Fruit fly (Drosophila melanogaster): Measurements from ENCODE around the gene Ip259.

The Ip259 gene

dm6 chr2L:10387869-10388726 lies 20.1 kb upstream of the Ip259 start, which contains the start of gene da (continued):
- TF ChIP-seq Vsx1 (GFP tag; optimal IDR thresholded peaks at IDR 0.05) (no peak), h (optimal IDR thresholded peaks at IDR 0.05) (no peak), CG6254 (GFP tag; optimal IDR thresholded peaks at IDR 0.05) (no peak), zen2 (GFP tag; IDR thresholded peaks at IDR 0.05; ENCODE audit: partially characterized antibody) (no peak), CG1529 (GFP tag; optimal IDR thresholded peaks at IDR 0.05) (no peak), Atf3 (GFP tag; optimal IDR thresholded peaks at IDR 0.05) (peak; percentile 72), CG7963 (GFP tag; IDR thresholded peaks at IDR 0.05; ENCODE audit: partially characterized antibody) (peak; percentile 44; the same call in 1 of the 3 replicates), CG17612 (GFP tag; IDR thresholded peaks at IDR 0.05) (no peak), Taf1 (GFP tag; IDR thresholded peaks at IDR 0.05) (no peak), Atf6 (GFP tag; IDR thresholded peaks at IDR 0.05) (peak; percentile 63), jigr1 (GFP tag; IDR thresholded peaks at IDR 0.05) (no peak), CG12104 (GFP tag; optimal IDR thresholded peaks at IDR 0.05) (no peak), D19B (GFP tag; optimal IDR thresholded peaks at IDR 0.05) (peak; percentile 64), Deaf1 (tag; optimal IDR thresholded peaks at IDR 0.05) (peak; percentile 98), CG11723 (GFP tag; optimal IDR thresholded peaks at IDR 0.05) (peak; percentile 77), cas (GFP tag; IDR thresholded peaks at IDR 0.05) (no peak), CG7357 (GFP tag; IDR thresholded peaks at IDR 0.05) (peak; percentile 97), CG17912 (GFP tag; optimal IDR thresholded peaks at IDR 0.05) (peak; percentile 32), CG10959 (GFP tag; IDR thresholded peaks at IDR 0.05) (no peak), Lhr (GFP tag; optimal IDR thresholded peaks at IDR 0.05) (peak; percentile 23), dmrt99B (tag; optimal IDR thresholded peaks at IDR 0.05) (peak; percentile 63), CG10543 (GFP tag; optimal IDR thresholded peaks at IDR 0.05) (peak; percentile 21), CG8944 (GFP tag; optimal IDR thresholded peaks at IDR 0.05) (peak; percentile 23), esg (GFP tag; conservative IDR thresholded peaks at IDR 0.05) (peak; percentile 36; the same call in 1 of the 2 replicates), repo (GFP tag; optimal IDR thresholded peaks at IDR 0.05) (no peak), CG32532 (GFP tag; IDR thresholded peaks at IDR 0.05) (peak; percentile 66), Hsf (GFP tag; optimal IDR thresholded peaks at IDR 0.05) (peak; percentile 73), CG5245 (GFP tag; optimal IDR thresholded peaks at IDR 0.05) (peak; percentile 9), nmo (GFP tag; optimal IDR thresholded peaks at IDR 0.05) (peak; percentile 73), jing (GFP tag; optimal IDR thresholded peaks at IDR 0.05) (no peak), Drgx (GFP tag; IDR thresholded peaks at IDR 0.05) (peak; percentile 37; the same call in 1 of the 2 replicates), jumu (GFP tag; optimal IDR thresholded peaks at IDR 0.05) (peak; percentile 64), tup (GFP tag; optimal IDR thresholded peaks at IDR 0.05) (no peak), da (GFP tag; optimal IDR thresholded peaks at IDR 0.05) (peak; percentile 59), Doc2 (GFP tag; IDR thresholded peaks at IDR 0.05) (no peak), Max (GFP tag; optimal IDR thresholded peaks at IDR 0.05) (peak; percentile 5), Hmx (GFP tag; optimal IDR thresholded peaks at IDR 0.05) (peak; percentile 49), CG12942 (GFP tag; optimal IDR thresholded peaks at IDR 0.05) (peak; percentile 22), CG3726 (GFP tag; IDR thresholded peaks at IDR 0.05) (no peak), Ada2b (GFP tag; IDR thresholded peaks at IDR 0.05) (peak; percentile 61), Sox102F (GFP tag; optimal IDR thresholded peaks at IDR 0.05) (no peak), CG6813 (GFP tag; optimal IDR thresholded peaks at IDR 0.05) (peak; percentile 52), ssp (GFP tag; IDR thresholded peaks at IDR 0.05) (peak; percentile 98), HLHmδ (GFP tag; optimal IDR thresholded peaks at IDR 0.05) (no peak), CG7372 (GFP tag; IDR thresholded peaks at IDR 0.05) (0 out of 2 replicates have a peak, but pooled peaks have one; percentile 29), Dfd (GFP tag; optimal IDR thresholded peaks at IDR 0.05) (peak in 1 of 2 experiments; percentile 43), Fer1 (GFP tag; optimal IDR thresholded peaks at IDR 0.05) (peak; percentile 26), CG3838 (GFP tag; optimal IDR thresholded peaks at IDR 0.05) (no peak), CG16815 (GFP tag; optimal IDR thresholded peaks at IDR 0.05) (peak; percentile 19), chn (GFP tag; optimal IDR thresholded peaks at IDR 0.05) (peak; percentile 46)
